Fruit fly (Drosophila melanogaster): ENCODE results near the gene mrn.

The mrn gene

dm6 chr3L:15548843-15549242, 31.5 kb downstream of the mrn start:
- TF ChIP-seq CG5204 (GFP tag; optimal IDR thresholded peaks at IDR 0.05) = no peak
- TF ChIP-seq toe (GFP tag; optimal IDR thresholded peaks at IDR 0.05) = no peak
- no peak for TF ChIP-seq bab1 (GFP tag; optimal IDR thresholded peaks at IDR 0.05)
- no peak for TF ChIP-seq CG1620 (GFP tag; optimal IDR thresholded peaks at IDR 0.05)
- no peak for TF ChIP-seq tj (GFP tag; optimal IDR thresholded peaks at IDR 0.05)
- no peak for TF ChIP-seq Clk (GFP tag; optimal IDR thresholded peaks at IDR 0.05)
- no peak for TF ChIP-seq pad (GFP tag; optimal IDR thresholded peaks at IDR 0.05)
- no peak for TF ChIP-seq CG7101 (tag; optimal IDR thresholded peaks at IDR 0.05)
- no peak for TF ChIP-seq Hr96 (GFP tag; optimal IDR thresholded peaks at IDR 0.05)
- TF ChIP-seq cnc (optimal IDR thresholded peaks at IDR 0.05) = no peak
- no peak for TF ChIP-seq CG14711 (tag; optimal IDR thresholded peaks at IDR 0.05)
- no peak for TF ChIP-seq Mnt (GFP tag; optimal IDR thresholded peaks at IDR 0.05)
- peak; percentile 3 for TF ChIP-seq CG11617 (GFP tag; optimal IDR thresholded peaks at IDR 0.05)
- peak; percentile 0 for TF ChIP-seq CG7045 (GFP tag; optimal IDR thresholded peaks at IDR 0.05)
- peak; percentile 2 for TF ChIP-seq cic (GFP tag; optimal IDR thresholded peaks at IDR 0.05)
- peak; percentile 12 for TF ChIP-seq CG33017 (tag; optimal IDR thresholded peaks at IDR 0.05)
- no peak for TF ChIP-seq kay (GFP tag; ENCODE audit: borderline replicate concordance)
- TF ChIP-seq ovo (GFP tag; optimal IDR thresholded peaks at IDR 0.05) = no peak

dm6 chr3L:15547187-15547790, 33.0 kb downstream of the mrn start:
- TF ChIP-seq pad (GFP tag; optimal IDR thresholded peaks at IDR 0.05) = no peak
- TF ChIP-seq kay (GFP tag; ENCODE audit: borderline replicate concordance) = peak; percentile 64
- TF ChIP-seq cic (GFP tag; optimal IDR thresholded peaks at IDR 0.05) = peak; percentile 8

dm6 chr3L:15544455-15545415, 35.6 kb downstream of the mrn start:
- TF ChIP-seq CG1620 (GFP tag; optimal IDR thresholded peaks at IDR 0.05) (no peak), tj (GFP tag; optimal IDR thresholded peaks at IDR 0.05) (peak; percentile 95)

dm6 chr3L:15543467-15543866, 36.9 kb downstream of the mrn start:
- TF ChIP-seq toe (GFP tag; optimal IDR thresholded peaks at IDR 0.05) (no peak), bab1 (GFP tag; optimal IDR thresholded peaks at IDR 0.05) (no peak)

- peak; percentile 94 for TF ChIP-seq tj (GFP tag; optimal IDR thresholded peaks at IDR 0.05)
- no peak for TF ChIP-seq Hr96 (GFP tag; optimal IDR thresholded peaks at IDR 0.05)
These were observed 37.3 kb downstream of the mrn start for dm6 chr3L:15543049-15543448.

dm6 chr3L:15541281-15541680, 39.1 kb downstream of the mrn start:
- TF ChIP-seq tj (GFP tag; optimal IDR thresholded peaks at IDR 0.05) (no peak), toe (GFP tag; optimal IDR thresholded peaks at IDR 0.05) (no peak), CG33017 (tag; optimal IDR thresholded peaks at IDR 0.05) (no peak), CG7101 (tag; optimal IDR thresholded peaks at IDR 0.05) (no peak), CG14711 (tag; optimal IDR thresholded peaks at IDR 0.05) (no peak), Mnt (GFP tag; optimal IDR thresholded peaks at IDR 0.05) (no peak), cnc (optimal IDR thresholded peaks at IDR 0.05) (no peak), pad (GFP tag; optimal IDR thresholded peaks at IDR 0.05) (no peak), CG5204 (GFP tag; optimal IDR thresholded peaks at IDR 0.05) (no peak), CG12768 (GFP tag; optimal IDR thresholded peaks at IDR 0.05) (no peak), cic (GFP tag; optimal IDR thresholded peaks at IDR 0.05) (no peak), CG7045 (GFP tag; optimal IDR thresholded peaks at IDR 0.05) (no peak), ovo (GFP tag; optimal IDR thresholded peaks at IDR 0.05) (no peak), kay (GFP tag; ENCODE audit: borderline replicate concordance) (no peak), Crg-1 (GFP tag; optimal IDR thresholded peaks at IDR 0.05) (no peak), CG1620 (GFP tag; optimal IDR thresholded peaks at IDR 0.05) (no peak)

dm6 chr3L:15540682-15541081, 39.7 kb downstream of the mrn start:
- TF ChIP-seq Hr96 (GFP tag; optimal IDR thresholded peaks at IDR 0.05) (no peak), CG14711 (tag; optimal IDR thresholded peaks at IDR 0.05) (no peak), CG7045 (GFP tag; optimal IDR thresholded peaks at IDR 0.05) (no peak), cnc (optimal IDR thresholded peaks at IDR 0.05) (no peak), Crg-1 (GFP tag; optimal IDR thresholded peaks at IDR 0.05) (no peak), bab1 (GFP tag; optimal IDR thresholded peaks at IDR 0.05) (no peak), pad (GFP tag; optimal IDR thresholded peaks at IDR 0.05) (no peak), Mnt (GFP tag; optimal IDR thresholded peaks at IDR 0.05) (no peak), CG7101 (tag; optimal IDR thresholded peaks at IDR 0.05) (no peak), CG1620 (GFP tag; optimal IDR thresholded peaks at IDR 0.05) (no peak), CG11617 (GFP tag; optimal IDR thresholded peaks at IDR 0.05) (no peak), CG5204 (GFP tag; optimal IDR thresholded peaks at IDR 0.05) (no peak), Clk (GFP tag; optimal IDR thresholded peaks at IDR 0.05) (no peak), toe (GFP tag; optimal IDR thresholded peaks at IDR 0.05) (no peak), CG33017 (tag; optimal IDR thresholded peaks at IDR 0.05) (no peak), tj (GFP tag; optimal IDR thresholded peaks at IDR 0.05) (no peak), kay (GFP tag; ENCODE audit: borderline replicate concordance) (no peak)

All from whole organism, adult.